Worm (Caenorhabditis elegans): Measurements from ENCODE around the gene K08E7.8.

K08E7.8 gene

ce11 chrIV:12614624-12615023 is 28.8 kb upstream of the K08E7.8 start, which contains the start of gene efa-6:
TSS of gene efa-6 (minus strand) at chrIV:12614724.
- TF ChIP-seq flt-1 (GFP tag; IDR thresholded peaks at IDR 0.05): no peak
- no peak for TF ChIP-seq klf-2 (GFP tag; conservative IDR thresholded peaks at IDR 0.05)
- no peak for TF ChIP-seq tab-1 (GFP tag; IDR thresholded peaks at IDR 0.05)
- no peak for TF ChIP-seq ztf-23 (GFP tag; IDR thresholded peaks at IDR 0.05)
- TF ChIP-seq T22C8.4 (GFP tag; IDR thresholded peaks at IDR 0.05): no peak
- TF ChIP-seq cog-1 (tag; optimal IDR thresholded peaks at IDR 0.05): no peak
- TF ChIP-seq ref-1 (GFP tag; conservative IDR thresholded peaks at IDR 0.05): no peak
- TF ChIP-seq ztf-29 (GFP tag; IDR thresholded peaks at IDR 0.05): no peak
- no peak for TF ChIP-seq med-1 (GFP tag; optimal IDR thresholded peaks at IDR 0.05; ENCODE audit: insufficient read depth)

DNA sequence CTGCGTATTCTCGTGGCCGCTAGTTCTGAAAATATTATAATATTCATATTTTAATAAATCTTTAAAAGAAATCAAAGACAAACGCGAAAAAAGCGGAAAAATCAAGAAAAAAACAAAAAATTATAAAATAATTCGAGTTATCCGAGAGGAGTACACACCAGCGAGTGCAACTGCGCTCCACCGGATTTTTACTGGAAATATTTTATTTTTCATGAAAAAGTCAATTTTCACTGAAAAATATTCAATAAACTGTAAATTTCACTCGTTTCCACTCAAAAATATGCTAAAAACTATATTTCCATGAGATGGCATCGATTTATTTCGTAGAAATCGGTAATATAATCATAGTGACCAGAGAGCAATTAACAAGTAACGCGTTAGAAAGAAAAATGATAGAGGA is 19.5 kb upstream of the K08E7.8 start, which contains the start of gene Y55D9A.2:
TSS of gene Y55D9A.2 (minus strand) at position 31 of the 400 bp plus-strand sequence.
- TF ChIP-seq klf-2 (GFP tag; conservative IDR thresholded peaks at IDR 0.05) (no peak), flt-1 (GFP tag; IDR thresholded peaks at IDR 0.05) (0 out of 2 replicates have a peak, but pooled peaks have one; percentile 40)

- TF ChIP-seq ref-1 (GFP tag; conservative IDR thresholded peaks at IDR 0.05): no peak
- no peak for TF ChIP-seq T22C8.4 (GFP tag; IDR thresholded peaks at IDR 0.05)
- no peak for TF ChIP-seq cog-1 (tag; optimal IDR thresholded peaks at IDR 0.05)
- no peak for TF ChIP-seq flt-1 (GFP tag; IDR thresholded peaks at IDR 0.05)
- TF ChIP-seq tab-1 (GFP tag; IDR thresholded peaks at IDR 0.05): no peak
- no peak for TF ChIP-seq med-1 (GFP tag; optimal IDR thresholded peaks at IDR 0.05; ENCODE audit: insufficient read depth)
- TF ChIP-seq ztf-23 (GFP tag; IDR thresholded peaks at IDR 0.05): no peak
- no peak for TF ChIP-seq klf-2 (GFP tag; conservative IDR thresholded peaks at IDR 0.05)
- TF ChIP-seq ztf-29 (GFP tag; IDR thresholded peaks at IDR 0.05): no peak
Observed at ce11 chrIV:12600941-12601340, 15.1 kb upstream of the K08E7.8 start.

DNA sequence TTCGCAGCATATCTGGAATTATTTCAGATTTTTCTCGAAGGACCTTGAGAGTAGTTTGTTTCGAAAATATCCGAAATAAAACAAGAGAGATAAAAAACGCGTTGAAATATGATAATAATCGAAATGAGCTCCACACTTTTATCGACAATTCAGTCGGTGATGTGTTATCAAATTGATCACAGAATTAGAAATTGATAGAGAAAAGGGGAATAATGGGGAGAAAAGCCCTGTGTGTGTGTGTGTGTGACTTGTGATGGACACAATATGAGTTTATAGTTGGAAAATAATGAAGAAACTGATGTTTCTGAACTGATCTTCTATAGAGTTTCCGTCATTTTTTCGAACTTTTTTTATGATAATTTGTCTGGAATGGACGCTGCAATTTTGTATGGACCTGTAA is 13.3 kb upstream of the K08E7.8 start, which contains the start of gene pgp-1:
TSS of gene pgp-1 (minus strand) at position 12 of the 400 bp plus-strand sequence.
- TF ChIP-seq klf-2 (GFP tag; conservative IDR thresholded peaks at IDR 0.05) (no peak), cog-1 (tag; optimal IDR thresholded peaks at IDR 0.05) (no peak), ztf-29 (GFP tag; IDR thresholded peaks at IDR 0.05) (no peak), T22C8.4 (GFP tag; IDR thresholded peaks at IDR 0.05) (no peak), tab-1 (GFP tag; IDR thresholded peaks at IDR 0.05) (no peak), med-1 (GFP tag; optimal IDR thresholded peaks at IDR 0.05; ENCODE audit: insufficient read depth) (no peak), ref-1 (GFP tag; conservative IDR thresholded peaks at IDR 0.05) (no peak), flt-1 (GFP tag; IDR thresholded peaks at IDR 0.05) (no peak), ztf-23 (GFP tag; IDR thresholded peaks at IDR 0.05) (no peak)

DNA sequence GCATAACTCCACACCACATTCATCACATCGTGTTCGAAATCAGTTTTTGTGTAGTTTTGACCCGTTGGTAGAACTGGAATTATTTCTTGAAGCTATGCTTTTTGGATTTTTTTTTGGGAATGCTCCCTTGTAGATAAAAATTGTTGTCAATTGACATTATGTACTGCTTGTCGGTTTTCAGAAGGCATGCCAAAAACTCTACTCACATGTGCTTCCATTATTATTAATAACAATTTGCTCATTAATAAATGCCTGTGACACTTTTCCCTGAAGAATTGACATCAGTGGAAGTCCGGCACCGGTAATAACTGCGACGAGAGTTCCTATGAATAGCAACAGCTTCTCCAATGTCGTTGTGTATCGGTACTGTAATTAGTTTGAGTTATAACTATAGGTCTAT is 11.1 kb upstream of the K08E7.8 start:
- TF ChIP-seq flt-1 (GFP tag; IDR thresholded peaks at IDR 0.05): no peak
- TF ChIP-seq tab-1 (GFP tag; IDR thresholded peaks at IDR 0.05): no peak
- no peak for TF ChIP-seq cog-1 (tag; optimal IDR thresholded peaks at IDR 0.05)
- TF ChIP-seq ztf-23 (GFP tag; IDR thresholded peaks at IDR 0.05): no peak
- no peak for TF ChIP-seq ztf-29 (GFP tag; IDR thresholded peaks at IDR 0.05)
- no peak for TF ChIP-seq med-1 (GFP tag; optimal IDR thresholded peaks at IDR 0.05; ENCODE audit: insufficient read depth)
- TF ChIP-seq klf-2 (GFP tag; conservative IDR thresholded peaks at IDR 0.05): no peak
- no peak for TF ChIP-seq T22C8.4 (GFP tag; IDR thresholded peaks at IDR 0.05)
- no peak for TF ChIP-seq ref-1 (GFP tag; conservative IDR thresholded peaks at IDR 0.05)

- peak; percentile 69 for TF ChIP-seq klf-2 (GFP tag; conservative IDR thresholded peaks at IDR 0.05)
- TF ChIP-seq ztf-23 (GFP tag; IDR thresholded peaks at IDR 0.05): peak; percentile 88
- peak; percentile 80 for TF ChIP-seq tab-1 (GFP tag; IDR thresholded peaks at IDR 0.05)
- peak; percentile 63 for TF ChIP-seq flt-1 (GFP tag; IDR thresholded peaks at IDR 0.05)
- TF ChIP-seq med-1 (GFP tag; optimal IDR thresholded peaks at IDR 0.05; ENCODE audit: insufficient read depth): peak; percentile 49
- TF ChIP-seq cog-1 (tag; optimal IDR thresholded peaks at IDR 0.05): peak; percentile 59
- peak; percentile 76 for TF ChIP-seq T22C8.4 (GFP tag; IDR thresholded peaks at IDR 0.05)
- peak; percentile 51; the same call in 1 of the 2 replicates for TF ChIP-seq ref-1 (GFP tag; conservative IDR thresholded peaks at IDR 0.05)
- TF ChIP-seq ztf-29 (GFP tag; IDR thresholded peaks at IDR 0.05): peak; percentile 71; the same call in 1 of the 2 replicates
Observed at ce11 chrIV:12594574-12594973, 8.7 kb upstream of the K08E7.8 start.

DNA sequence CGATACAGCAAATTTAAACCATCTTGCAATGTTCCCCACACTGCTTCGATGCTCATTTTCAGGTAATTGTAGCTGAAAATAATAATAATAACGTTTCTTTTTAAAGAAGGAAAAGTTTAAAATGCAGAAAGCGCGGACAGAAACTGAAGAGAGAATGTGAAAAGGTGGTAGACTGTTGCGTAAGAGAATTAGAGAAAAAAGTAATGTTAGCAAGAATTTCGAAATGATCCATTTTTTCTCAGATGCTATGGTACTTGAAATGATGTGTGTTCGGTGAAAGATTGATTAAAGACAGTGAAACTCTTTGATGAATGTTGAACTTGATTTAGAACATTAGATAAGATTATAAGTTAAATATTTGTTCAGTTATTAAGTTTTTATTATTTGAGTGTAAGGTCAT is 4.5 kb upstream of the K08E7.8 start, which contains the start of gene cul-6:
TSS of gene cul-6 (minus strand) at position 79 of the 400 bp plus-strand sequence.
- no peak for TF ChIP-seq ref-1 (GFP tag; conservative IDR thresholded peaks at IDR 0.05)
- TF ChIP-seq cog-1 (tag; optimal IDR thresholded peaks at IDR 0.05): no peak
- no peak for TF ChIP-seq tab-1 (GFP tag; IDR thresholded peaks at IDR 0.05)
- TF ChIP-seq ztf-29 (GFP tag; IDR thresholded peaks at IDR 0.05): no peak
- TF ChIP-seq ztf-23 (GFP tag; IDR thresholded peaks at IDR 0.05): no peak
- no peak for TF ChIP-seq med-1 (GFP tag; optimal IDR thresholded peaks at IDR 0.05; ENCODE audit: insufficient read depth)
- no peak for TF ChIP-seq flt-1 (GFP tag; IDR thresholded peaks at IDR 0.05)
- TF ChIP-seq T22C8.4 (GFP tag; IDR thresholded peaks at IDR 0.05): no peak
- no peak for TF ChIP-seq klf-2 (GFP tag; conservative IDR thresholded peaks at IDR 0.05)

DNA sequence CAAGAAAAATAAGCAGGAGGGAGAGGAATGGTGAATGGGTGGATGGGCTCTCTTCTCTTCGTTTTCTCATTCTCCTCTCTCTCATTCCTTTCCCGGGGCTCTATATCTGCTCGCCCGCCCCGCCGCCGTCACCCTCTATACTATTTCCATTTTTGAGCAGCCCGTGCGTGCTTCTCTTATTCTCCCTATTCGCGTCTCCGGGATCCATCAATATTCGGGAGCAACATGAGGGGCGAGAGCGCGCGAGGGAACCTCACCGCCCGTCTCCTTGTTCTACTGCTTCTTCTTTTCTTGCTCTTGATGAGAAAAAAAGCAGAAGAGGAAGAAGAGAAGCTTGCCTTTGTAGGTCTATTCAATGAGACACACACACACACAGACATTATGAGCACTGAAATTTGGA is 1.7 kb downstream of the K08E7.8 start:
- TF ChIP-seq tab-1 (GFP tag; IDR thresholded peaks at IDR 0.05) (no peak), T22C8.4 (GFP tag; IDR thresholded peaks at IDR 0.05) (no peak), ref-1 (GFP tag; conservative IDR thresholded peaks at IDR 0.05) (0 out of 2 replicates have a peak, but pooled peaks have one; percentile 44), ztf-23 (GFP tag; IDR thresholded peaks at IDR 0.05) (0 out of 2 replicates have a peak, but pooled peaks have one; percentile 6), med-1 (GFP tag; optimal IDR thresholded peaks at IDR 0.05; ENCODE audit: insufficient read depth) (no peak), flt-1 (GFP tag; IDR thresholded peaks at IDR 0.05) (no peak), ztf-29 (GFP tag; IDR thresholded peaks at IDR 0.05) (no peak), cog-1 (tag; optimal IDR thresholded peaks at IDR 0.05) (no peak), klf-2 (GFP tag; conservative IDR thresholded peaks at IDR 0.05) (no peak)

ce11 chrIV:12583181-12583580 is 2.7 kb downstream of the K08E7.8 start:
- TF ChIP-seq flt-1 (GFP tag; IDR thresholded peaks at IDR 0.05): no peak
- TF ChIP-seq T22C8.4 (GFP tag; IDR thresholded peaks at IDR 0.05): no peak
- no peak for TF ChIP-seq med-1 (GFP tag; optimal IDR thresholded peaks at IDR 0.05; ENCODE audit: insufficient read depth)
- TF ChIP-seq ztf-23 (GFP tag; IDR thresholded peaks at IDR 0.05): no peak
- no peak for TF ChIP-seq ref-1 (GFP tag; conservative IDR thresholded peaks at IDR 0.05)
- TF ChIP-seq klf-2 (GFP tag; conservative IDR thresholded peaks at IDR 0.05): no peak
- TF ChIP-seq ztf-29 (GFP tag; IDR thresholded peaks at IDR 0.05): no peak
- no peak for TF ChIP-seq cog-1 (tag; optimal IDR thresholded peaks at IDR 0.05)
- TF ChIP-seq tab-1 (GFP tag; IDR thresholded peaks at IDR 0.05): no peak

All from whole organism, midembryonic.